Worm (Caenorhabditis elegans) whole organism, dauer: ENCODE data around the gene C34B4.2.

Source experiments
- unc-62 ChIP-seq: sonication (generic microtip); optimal IDR thresholded peaks from 2 replicates; lab custom pipeline; 2017; ENCODE audit warnings: missing biosample characterization, missing genetic modification reagents, missing genetic modification characterization

Gene C34B4.2

ce11 chrV:13082442-13083126, at the start of gene C34B4.2:
Gene C34B4.2, plus strand, starts transcription at chrV:13083055.
- no peak for TF ChIP-seq unc-62 (GFP tag; lab: Kevin White, UChicago)

ce11 chrV:13033223-13033622, 49.6 kb upstream of the C34B4.2 start, which contains the start of gene W07G4.1:
Gene W07G4.1, plus strand, starts transcription at chrV:13033523.
- no peak for TF ChIP-seq unc-62 (GFP tag; lab: Kevin White, UChicago)

ce11 chrV:13034604-13035003, 48.3 kb upstream of the C34B4.2 start, which contains the start of gene W07G4.7:
Gene W07G4.7, minus strand, starts transcription at chrV:13034704.
- no peak for TF ChIP-seq unc-62 (GFP tag; lab: Kevin White, UChicago)

ce11 chrV:13036466-13036865, 46.4 kb upstream of the C34B4.2 start, which contains the start of gene W07G4.2:
Gene W07G4.2, minus strand, starts transcription at chrV:13036566.
- TF ChIP-seq unc-62 (GFP tag; lab: Kevin White, UChicago) = no peak

- no peak for TF ChIP-seq unc-62 (GFP tag; lab: Kevin White, UChicago)
Measured at ce11 chrV:13041666-13042065, 41.2 kb upstream of the C34B4.2 start, which contains the start of gene scyl-1. Gene scyl-1, minus strand, starts transcription at chrV:13041721.

- no peak for TF ChIP-seq unc-62 (GFP tag; lab: Kevin White, UChicago)
Measured at ce11 chrV:13043195-13043762, 39.6 kb upstream of the C34B4.2 start, which contains the start of gene lap-2. Gene lap-2, plus strand, starts transcription at chrV:13043712.

ce11 chrV:13043832-13044521, 38.9 kb upstream of the C34B4.2 start:
- no peak for TF ChIP-seq unc-62 (GFP tag; lab: Kevin White, UChicago)

- no peak for TF ChIP-seq unc-62 (GFP tag; lab: Kevin White, UChicago)
Measured at ce11 chrV:13045017-13045416, 37.8 kb upstream of the C34B4.2 start.

- TF ChIP-seq unc-62 (GFP tag; lab: Kevin White, UChicago) = no peak
Measured at ce11 chrV:13046125-13047123, 36.4 kb upstream of the C34B4.2 start.

- no peak for TF ChIP-seq unc-62 (GFP tag; lab: Kevin White, UChicago)
Measured at ce11 chrV:13047574-13048030, 35.3 kb upstream of the C34B4.2 start, which contains the start of gene W07G4.5. Gene W07G4.5, plus strand, starts transcription at chrV:13047980.

ce11 chrV:13049149-13049610, 33.7 kb upstream of the C34B4.2 start, which contains the start of gene W07G4.8:
Gene W07G4.8, minus strand, starts transcription at chrV:13049560.
- no peak for TF ChIP-seq unc-62 (GFP tag; lab: Kevin White, UChicago)

- no peak for TF ChIP-seq unc-62 (GFP tag; lab: Kevin White, UChicago)
Measured at ce11 chrV:13053635-13054034, 29.2 kb upstream of the C34B4.2 start, which contains the start of gene srr-1. Gene srr-1, minus strand, starts transcription at chrV:13053735.

- no peak for TF ChIP-seq unc-62 (GFP tag; lab: Kevin White, UChicago)
Measured at ce11 chrV:13061836-13062235, 21.0 kb upstream of the C34B4.2 start, which contains the start of gene F42E8.1. Gene F42E8.1, plus strand, starts transcription at chrV:13062136.

ce11 chrV:13063402-13063801, 19.5 kb upstream of the C34B4.2 start:
- TF ChIP-seq unc-62 (GFP tag; lab: Kevin White, UChicago) = no peak
